Fruit fly (Drosophila melanogaster) whole organism, embryonic: ENCODE measurements around the gene CG5273.
A peak's percentile ranks its signal among the peaks of the same experiment; 100 is the strongest.

Experiments
- BEAF-32 ChIP-seq: fragments of 200-800 bp; sonication (Bioruptor generic); optimal IDR thresholded peaks from 3 replicates; lab custom pipeline; 2017; ENCODE audit warnings: missing biosample characterization, missing genetic modification characterization, mild to moderate bottlenecking, moderate library complexity, missing genetic modification reagents
- Bgb ChIP-seq: fragments of 200-800 bp; sonication (Bioruptor generic); IDR thresholded peaks from 2 replicates; pipeline ENCODE4 v1.3.6; 2022; ENCODE audit warnings: missing biosample characterization, missing genetic modification characterization; ENCODE audit not compliant: partially characterized antibody
- Blimp-1 ChIP-seq: fragments of 200-800 bp; sonication (Bioruptor generic); optimal IDR thresholded peaks from 3 replicates; lab custom pipeline; 2018; ENCODE audit warnings: missing biosample characterization, missing genetic modification characterization, mild to moderate bottlenecking, moderate library complexity, missing genetic modification reagents
- CG1024 ChIP-seq: fragments of 200-800 bp; sonication (Bioruptor generic); IDR thresholded peaks from 2 replicates; pipeline ENCODE4 v1.3.6; 2022; ENCODE audit warnings: missing biosample characterization, missing genetic modification characterization
- CG10267 ChIP-seq: fragments of 200-800 bp; sonication (Bioruptor generic); optimal IDR thresholded peaks from 2 replicates; lab custom pipeline; 2018; ENCODE audit warnings: missing biosample characterization, mild to moderate bottlenecking, missing genetic modification characterization, moderate library complexity
- CG10274 ChIP-seq: fragments of 200-800 bp; sonication (Bioruptor generic); optimal IDR thresholded peaks from 3 replicates; lab custom pipeline; 2017; ENCODE audit warnings: missing biosample characterization, mild to moderate bottlenecking, missing genetic modification characterization
- CG10431 ChIP-seq: fragments of 200-800 bp; sonication (Bioruptor generic); optimal IDR thresholded peaks from 3 replicates; lab custom pipeline; 2018; ENCODE audit warnings: missing biosample characterization, mild to moderate bottlenecking, missing genetic modification characterization
- CG10543 ChIP-seq: fragments of 200-800 bp; sonication (Bioruptor generic); optimal IDR thresholded peaks from 3 replicates; lab custom pipeline; 2017; ENCODE audit warnings: missing biosample characterization, mild to moderate bottlenecking, missing genetic modification characterization, moderate library complexity
- CG10979 ChIP-seq: fragments of 200-800 bp; sonication (Bioruptor generic); optimal IDR thresholded peaks from 2 replicates; lab custom pipeline; 2018; ENCODE audit warnings: missing biosample characterization, mild to moderate bottlenecking, missing genetic modification characterization, moderate library complexity
- CG12071 ChIP-seq: fragments of 200-800 bp; sonication (Bioruptor generic); optimal IDR thresholded peaks from 3 replicates; lab custom pipeline; 2018; ENCODE audit warnings: missing biosample characterization, mild to moderate bottlenecking, missing genetic modification characterization
- CG12659 ChIP-seq: fragments of 200-800 bp; sonication (Bioruptor generic); optimal IDR thresholded peaks from 3 replicates; lab custom pipeline; 2017; ENCODE audit warnings: mild to moderate bottlenecking, missing biosample characterization, missing genetic modification reagents, missing genetic modification characterization
- CG12942 ChIP-seq: fragments of 200-800 bp; sonication (Bioruptor generic); optimal IDR thresholded peaks from 3 replicates; lab custom pipeline; 2016; ENCODE audit warnings: missing biosample characterization, missing genetic modification characterization
- CG14710 ChIP-seq: fragments of 200-800 bp; sonication (Bioruptor generic); optimal IDR thresholded peaks from 3 replicates; lab custom pipeline; 2019; ENCODE audit warnings: missing biosample characterization, mild to moderate bottlenecking, missing genetic modification characterization, moderate library complexity
- CG15601 ChIP-seq: fragments of 200-800 bp; sonication (Bioruptor generic); optimal IDR thresholded peaks from 3 replicates; lab custom pipeline; 2019; ENCODE audit warnings: missing biosample characterization, mild to moderate bottlenecking, missing genetic modification characterization, moderate library complexity
- CG16813 ChIP-seq: fragments of 200-800 bp; sonication (Bioruptor generic); IDR thresholded peaks from 3 replicates; pipeline ENCODE4 v1.3.6; 2022; ENCODE audit warnings: missing biosample characterization, missing genetic modification characterization; ENCODE audit not compliant: partially characterized antibody
- CG17328 ChIP-seq: fragments of 200-800 bp; sonication (Bioruptor generic); IDR thresholded peaks from 2 replicates; pipeline ENCODE4 v1.3.6; 2022; ENCODE audit warnings: missing biosample characterization, missing genetic modification characterization
- CG18011 ChIP-seq: fragments of 200-800 bp; sonication (Bioruptor generic); optimal IDR thresholded peaks from 2 replicates; lab custom pipeline; 2017; ENCODE audit warnings: missing biosample characterization, missing genetic modification characterization, mild to moderate bottlenecking, moderate library complexity, missing genotype
- CG1832 ChIP-seq: fragments of 200-800 bp; sonication (Bioruptor generic); optimal IDR thresholded peaks from 2 replicates; lab custom pipeline; 2017; ENCODE audit warnings: missing biosample characterization, mild to moderate bottlenecking, missing genetic modification characterization, inconsistent platforms
- CG4360 ChIP-seq: fragments of 200-800 bp; sonication (Bioruptor generic); IDR thresholded peaks from 2 replicates; pipeline ENCODE4 v1.3.6; 2022; ENCODE audit warnings: missing biosample characterization, missing genetic modification characterization
- CG6254 ChIP-seq: fragments of 200-800 bp; sonication (Bioruptor generic); optimal IDR thresholded peaks from 3 replicates; lab custom pipeline; 2017; ENCODE audit warnings: mild to moderate bottlenecking, missing biosample characterization, missing genetic modification reagents, missing genetic modification characterization
- CG6791 ChIP-seq: fragments of 200-800 bp; sonication (Bioruptor generic); IDR thresholded peaks from 3 replicates; pipeline ENCODE4 v1.3.6; 2022; ENCODE audit warnings: missing biosample characterization, missing genetic modification characterization; ENCODE audit not compliant: partially characterized antibody
- Dref ChIP-seq: fragments of 200-800 bp; sonication (Bioruptor generic); IDR thresholded peaks from 2 replicates; pipeline ENCODE4 v1.3.6; 2022; ENCODE audit warnings: missing biosample characterization, missing genetic modification characterization
- Elba2 ChIP-seq: fragments of 200-800 bp; sonication (Bioruptor generic); optimal IDR thresholded peaks from 3 replicates; lab custom pipeline; 2016; ENCODE audit warnings: missing biosample characterization, missing genetic modification characterization
- Opbp ChIP-seq: fragments of 200-800 bp; sonication (Bioruptor generic); IDR thresholded peaks from 3 replicates; pipeline ENCODE4 v1.3.6; 2022; ENCODE audit warnings: missing biosample characterization, missing genetic modification characterization; ENCODE audit not compliant: partially characterized antibody
- Optix ChIP-seq: fragments of 200-800 bp; sonication (Bioruptor generic); IDR thresholded peaks from 3 replicates; pipeline ENCODE4 v1.3.6; 2022; ENCODE audit warnings: missing biosample characterization, missing genetic modification characterization
- Ptx1 ChIP-seq: fragments of 200-800 bp; sonication (Bioruptor generic); IDR thresholded peaks from 2 replicates; pipeline ENCODE4 v1.3.6; 2022; ENCODE audit warnings: missing biosample characterization, missing genetic modification characterization
- Side ChIP-seq: fragments of 200-800 bp; sonication (Bioruptor generic); optimal IDR thresholded peaks from 2 replicates; lab custom pipeline; 2016; ENCODE audit warnings: missing biosample characterization, missing genetic modification characterization
- Spps ChIP-seq: fragments of 200-800 bp; sonication (Bioruptor generic); optimal IDR thresholded peaks from 2 replicates; lab custom pipeline; 2018; ENCODE audit warnings: missing biosample characterization, mild to moderate bottlenecking, missing genetic modification characterization
- bcd ChIP-seq: fragments of 200-800 bp; sonication (Bioruptor generic); optimal IDR thresholded peaks from 2 replicates; lab custom pipeline; 2017; ENCODE audit warnings: missing biosample characterization, mild to moderate bottlenecking, missing genetic modification characterization
- cad ChIP-seq: fragments of >200 bp; optimal IDR thresholded peaks from 2 replicates; lab custom pipeline; 2017; ENCODE audit warnings: missing biosample characterization, missing genetic modification characterization
- da ChIP-seq: fragments of 200-800 bp; sonication (Bioruptor generic); optimal IDR thresholded peaks from 2 replicates; lab custom pipeline; 2016; ENCODE audit warnings: missing biosample characterization, missing genetic modification characterization
- ewg ChIP-seq: fragments of 200-800 bp; sonication (Bioruptor generic); optimal IDR thresholded peaks from 3 replicates; lab custom pipeline; 2017; ENCODE audit warnings: mild to moderate bottlenecking, missing biosample characterization, missing genetic modification reagents, missing genetic modification characterization
- fd64A ChIP-seq: fragments of 200-800 bp; sonication (Bioruptor generic); optimal IDR thresholded peaks from 3 replicates; lab custom pipeline; 2018; ENCODE audit warnings: missing biosample characterization, mild to moderate bottlenecking, missing genetic modification characterization
- gcm ChIP-seq: fragments of 200-800 bp; sonication (Bioruptor generic); optimal IDR thresholded peaks from 2 replicates; lab custom pipeline; 2019; ENCODE audit warnings: missing biosample characterization, mild to moderate bottlenecking, missing genetic modification characterization, moderate library complexity
- grn ChIP-seq: fragments of 200-800 bp; sonication (Bioruptor generic); optimal IDR thresholded peaks from 3 replicates; lab custom pipeline; 2017; ENCODE audit warnings: missing biosample characterization, missing genetic modification characterization
- gsb-n ChIP-seq: fragments of 200-800 bp; sonication (Bioruptor generic); optimal IDR thresholded peaks from 3 replicates; lab custom pipeline; 2018; ENCODE audit warnings: missing biosample characterization, mild to moderate bottlenecking, missing genetic modification characterization
- lbe ChIP-seq: fragments of 200-800 bp; sonication (Bioruptor generic); optimal IDR thresholded peaks from 2 replicates; lab custom pipeline; 2016; ENCODE audit warnings: missing biosample characterization, mild to moderate bottlenecking, missing genetic modification characterization
- lola ChIP-seq, 3 experiments: fragments of >200 bp in 2 of 3; fragments of 200-800 bp in 1 of 3; sonication (Bioruptor generic) in 1 of 3; optimal IDR thresholded peaks; 2 replicates each; lab custom pipeline; 2017 to 2019; ENCODE audit warnings: missing biosample characterization in 3 of 3, missing genetic modification characterization in 3 of 3, mild to moderate bottlenecking in 1 of 3, moderate library complexity in 1 of 3
- oc ChIP-seq: fragments of 200-800 bp; sonication (Bioruptor generic); optimal IDR thresholded peaks from 2 replicates; lab custom pipeline; 2018; ENCODE audit warnings: missing biosample characterization, mild to moderate bottlenecking, missing genetic modification characterization, moderate library complexity
- otp ChIP-seq: fragments of 200-800 bp; sonication (Bioruptor generic); IDR thresholded peaks from 3 replicates; pipeline ENCODE4, ENCODE4 v1.3.6; 2022; ENCODE audit warnings: missing biosample characterization, missing genetic modification characterization
- peb ChIP-seq: fragments of 200-800 bp; sonication (Bioruptor generic); IDR thresholded peaks from 2 replicates; pipeline ENCODE4 v1.3.6; 2022; ENCODE audit warnings: missing biosample characterization, missing genetic modification characterization
- pros ChIP-seq: fragments of 200-800 bp; sonication (Bioruptor generic); optimal IDR thresholded peaks from 3 replicates; lab custom pipeline; 2019; ENCODE audit warnings: missing biosample characterization, mild to moderate bottlenecking, missing genetic modification characterization, moderate library complexity
- pzg ChIP-seq: fragments of 200-800 bp; sonication (Bioruptor generic); optimal IDR thresholded peaks from 3 replicates; lab custom pipeline; 2018; ENCODE audit warnings: missing biosample characterization, mild to moderate bottlenecking, missing genetic modification characterization, moderate library complexity
- sug ChIP-seq: fragments of 200-800 bp; optimal IDR thresholded peaks from 2 replicates; lab custom pipeline; 2019; ENCODE audit warnings: missing biosample characterization, mild to moderate bottlenecking, missing genetic modification characterization, moderate library complexity
- vvl ChIP-seq: fragments of 200-800 bp; sonication (Bioruptor generic); IDR thresholded peaks from 2 replicates; pipeline ENCODE4 v1.3.6; 2022; ENCODE audit warnings: missing biosample characterization, missing genetic modification characterization
- wek ChIP-seq: fragments of 200-800 bp; sonication (Bioruptor generic); optimal IDR thresholded peaks from 3 replicates; lab custom pipeline; 2018; ENCODE audit warnings: missing biosample characterization, mild to moderate bottlenecking, missing genetic modification characterization, moderate library complexity
- zen2 ChIP-seq: fragments of 200-800 bp; sonication (Bioruptor generic); IDR thresholded peaks from 3 replicates; pipeline ENCODE4 v1.3.6; 2022; ENCODE audit warnings: missing biosample characterization, missing genetic modification characterization; ENCODE audit not compliant: partially characterized antibody
- zf30C ChIP-seq: fragments of 200-800 bp; sonication (Bioruptor generic); optimal IDR thresholded peaks from 3 replicates; lab custom pipeline; 2018; ENCODE audit warnings: missing biosample characterization, mild to moderate bottlenecking, missing genetic modification characterization

Gene CG5273

DNA sequence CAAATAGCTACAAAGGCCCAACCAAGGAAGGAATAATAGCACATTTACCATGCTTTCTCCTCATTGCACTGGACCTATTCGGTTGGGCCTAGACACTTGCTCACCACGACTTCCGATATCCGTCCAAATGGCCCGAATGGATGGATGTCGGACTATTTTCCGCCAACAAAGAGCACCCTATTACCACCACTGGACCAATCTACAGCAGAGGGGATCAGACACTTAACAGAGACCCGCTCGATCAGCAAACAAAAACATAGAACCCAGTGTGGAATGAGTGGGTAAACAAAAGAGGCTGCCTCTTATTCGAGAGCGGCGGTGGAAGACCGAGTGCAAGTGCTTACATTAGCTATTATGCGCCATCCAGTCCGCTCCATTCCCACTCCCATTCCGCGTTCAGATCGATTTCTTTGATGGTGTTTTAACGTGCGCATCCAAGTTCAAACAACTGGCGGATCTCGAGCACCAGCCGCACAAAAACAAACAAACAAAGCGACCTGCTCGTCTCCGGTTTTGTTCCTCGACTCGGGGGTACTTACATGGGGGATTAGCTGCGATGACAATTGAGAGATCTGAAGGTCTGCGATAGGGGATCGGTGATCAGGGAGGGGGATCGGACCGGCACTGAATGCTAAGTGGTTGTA, 9.2 kb downstream of the CG5273 start (continued):
- TF ChIP-seq CG16813 (no peak), Bgb (no peak), CG10274 (GFP tag; lab: Kevin White, UChicago) (no peak), lola (GFP tag; optimal IDR thresholded peaks at IDR 0.05; lab: Kevin White, UChicago) (peak in 1 of 3 experiments; percentile 2), gcm (GFP tag; lab: Kevin White, UChicago) (peak; percentile 4), CG4360 (no peak), vvl (0 out of 2 replicates have a peak, but pooled peaks have one; percentile 16), otp (0 out of 3 replicates have a peak, but pooled peaks have one; percentile 28), da (GFP tag; lab: Kevin White, UChicago) (no peak), Opbp (GFP tag; lab: Robert Waterston, UW) (no peak), Dref (GFP tag; lab: Robert Waterston, UW) (peak; percentile 29; the same call in 1 of the 2 replicates), CG10267 (tag; lab: Kevin White, UChicago) (no peak), BEAF-32 (GFP tag; lab: Kevin White, UChicago) (no peak), zf30C (GFP tag; lab: Kevin White, UChicago) (no peak), pzg (GFP tag; lab: Kevin White, UChicago) (no peak), CG12659 (GFP tag; lab: Kevin White, UChicago) (no peak), CG1832 (GFP tag; lab: Kevin White, UChicago) (no peak), grn (GFP tag; lab: Kevin White, UChicago) (peak; percentile 3), CG6254 (peak; percentile 97), wek (GFP tag; lab: Kevin White, UChicago) (no peak), CG6791 (GFP tag; lab: Robert Waterston, UW) (no peak), gsb-n (tag; lab: Kevin White, UChicago) (peak; percentile 48), Spps (peak; percentile 16), sug (peak; percentile 35), Ptx1 (GFP tag; lab: Robert Waterston, UW) (no peak), Side (GFP tag; lab: Kevin White, UChicago) (no peak), lbe (GFP tag; lab: Kevin White, UChicago) (no peak), ewg (no peak), CG10431 (GFP tag; lab: Kevin White, UChicago) (peak; percentile 81), fd64A (GFP tag; lab: Kevin White, UChicago) (peak; percentile 28), Optix (GFP tag; lab: Robert Waterston, UW) (0 out of 3 replicates have a peak, but pooled peaks have one; percentile 7), CG12942 (no peak), CG1024 (GFP tag; lab: Robert Waterston, UW) (no peak), CG10543 (GFP tag; lab: Kevin White, UChicago) (peak; percentile 42), CG18011 (GFP tag; lab: Kevin White, UChicago) (no peak), pros (GFP tag; lab: Kevin White, UChicago) (peak; percentile 33), CG12071 (GFP tag; lab: Kevin White, UChicago) (no peak), Elba2 (GFP tag; lab: Kevin White, UChicago) (no peak), peb (no peak), CG15601 (peak; percentile 3), Blimp-1 (GFP tag; lab: Kevin White, UChicago) (peak; percentile 23), zen2 (GFP tag; lab: Robert Waterston, UW) (no peak), CG17328 (GFP tag; lab: Robert Waterston, UW) (no peak), CG14710 (tag; lab: Kevin White, UChicago) (peak; percentile 10), bcd (GFP tag; lab: Kevin White, UChicago) (no peak), CG10979 (tag; lab: Kevin White, UChicago) (no peak), oc (tag; lab: Kevin White, UChicago) (peak; percentile 88), cad (no peak)
